Worm (Caenorhabditis elegans): ENCODE measurements around the gene epg-9.

DNA sequence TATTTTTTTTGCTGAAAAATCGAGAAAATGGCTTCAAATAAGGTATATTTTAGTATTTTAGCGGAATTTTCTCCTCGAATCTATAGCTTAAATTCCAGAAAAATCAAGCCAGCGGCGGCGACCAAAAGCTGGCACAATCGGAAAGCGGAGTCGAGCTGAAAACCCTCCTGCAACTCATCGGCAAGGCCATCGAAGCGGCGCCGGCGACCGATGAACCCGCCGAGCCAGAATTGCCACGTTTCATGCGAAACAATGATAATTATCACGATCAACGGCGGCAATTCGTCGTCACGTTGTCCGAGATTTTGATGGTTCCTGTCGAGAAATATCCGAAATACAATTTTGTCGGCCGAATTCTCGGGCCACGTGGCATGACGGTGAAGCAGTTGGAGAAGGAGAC is 9.5 kb downstream of the epg-9 start, which contains the start of gene Y69A2AR.32:
- TF ChIP-seq ama-1 (optimal IDR thresholded peaks at IDR 0.05): no peak
- TF ChIP-seq unc-86 (tag; optimal IDR thresholded peaks at IDR 0.05): no peak
- no peak for TF ChIP-seq fkh-10 (GFP tag; optimal IDR thresholded peaks at IDR 0.05)
- TF ChIP-seq C38D4.7 (GFP tag; optimal IDR thresholded peaks at IDR 0.05): no peak
- no peak for TF ChIP-seq ahr-1 (tag; optimal IDR thresholded peaks at IDR 0.05)
- TF ChIP-seq gmeb-2 (tag; optimal IDR thresholded peaks at IDR 0.05): no peak
- TF ChIP-seq nhr-11 (tag; optimal IDR thresholded peaks at IDR 0.05): no peak
- TF ChIP-seq F13H6.1 (tag; optimal IDR thresholded peaks at IDR 0.05): no peak

Measured in whole organism, late embryonic.